Fruit fly (Drosophila melanogaster) whole organism, pupa: ENCODE measurements around the gene CG14990.
A peak's percentile ranks its signal among the peaks of the same experiment; 100 is the strongest.

Source experiments
- CG12605 ChIP-seq: fragments of 200-800 bp; sonication (Bioruptor generic); IDR thresholded peaks from 2 replicates; pipeline ENCODE4 v1.3.6; 2022; ENCODE audit warnings: missing biosample characterization, missing genetic modification characterization
- CG14655 ChIP-seq: fragments of 200-800 bp; sonication (Bioruptor generic); optimal IDR thresholded peaks from 3 replicates; lab custom pipeline; 2017; ENCODE audit warnings: mild to moderate bottlenecking, missing biosample characterization, missing genetic modification reagents, missing genetic modification characterization
- CG15710 ChIP-seq: fragments of 200-800 bp; sonication (Bioruptor generic); optimal IDR thresholded peaks from 2 replicates; lab custom pipeline; 2018; ENCODE audit warnings: missing biosample characterization, mild to moderate bottlenecking, missing genetic modification characterization, moderate library complexity
- CG32121 ChIP-seq: fragments of 200-800 bp; sonication (Bioruptor generic); IDR thresholded peaks from 2 replicates; pipeline ENCODE4 v1.3.6; 2022; ENCODE audit warnings: missing biosample characterization, missing genetic modification characterization
- CG4496 ChIP-seq: fragments of 200-800 bp; sonication (Bioruptor generic); IDR thresholded peaks from 3 replicates; pipeline ENCODE4 v1.3.6; 2022; ENCODE audit warnings: missing biosample characterization, missing genetic modification characterization
- CG8159 ChIP-seq: fragments of 200-800 bp; sonication (Bioruptor generic); optimal IDR thresholded peaks from 3 replicates; lab custom pipeline; 2018; ENCODE audit warnings: missing biosample characterization, mild to moderate bottlenecking, missing genetic modification characterization, moderate library complexity
- D1 ChIP-seq: fragments of 200-800 bp; sonication (Bioruptor generic); optimal IDR thresholded peaks from 2 replicates; lab custom pipeline; 2018; ENCODE audit warnings: missing biosample characterization, mild to moderate bottlenecking, missing genetic modification characterization, moderate library complexity
- EcR ChIP-seq: fragments of 200-800 bp; sonication (Bioruptor generic); optimal IDR thresholded peaks from 3 replicates; lab custom pipeline; 2019; ENCODE audit warnings: missing biosample characterization, missing genetic modification characterization, mild to moderate bottlenecking, moderate library complexity, missing genetic modification reagents
- Pif1B ChIP-seq: fragments of 200-800 bp; sonication (Bioruptor generic); optimal IDR thresholded peaks from 3 replicates; lab custom pipeline; 2016; ENCODE audit warnings: missing biosample characterization, missing genetic modification characterization
- fd96Ca ChIP-seq: fragments of 200-800 bp; sonication (Bioruptor generic); IDR thresholded peaks from 3 replicates; pipeline ENCODE4 v1.3.6; 2022; ENCODE audit warnings: missing biosample characterization, missing genetic modification characterization

- peak; percentile 42 for TF ChIP-seq EcR
- no peak for TF ChIP-seq CG8159 (tag; lab: Kevin White, UChicago)
- TF ChIP-seq CG14655 (GFP tag; lab: Kevin White, UChicago) = no peak
- no peak for TF ChIP-seq CG32121
- TF ChIP-seq Pif1B (GFP tag; lab: Kevin White, UChicago) = no peak
- no peak for TF ChIP-seq D1
- 0 out of 2 replicates have a peak, but pooled peaks have one; percentile 34 for TF ChIP-seq CG12605
- no peak for TF ChIP-seq CG4496 (GFP tag; lab: Robert Waterston, UW)
- no peak for TF ChIP-seq fd96Ca (GFP tag; lab: Robert Waterston, UW)
- TF ChIP-seq CG15710 (tag; lab: Kevin White, UChicago) = no peak
Measured at dm6 chr3L:4103258-4104247, 10.5 kb downstream of the CG14990 start, which contains the start of gene Fit1.
